Fruit fly (Drosophila melanogaster): ENCODE data around the gene dpr16.

The dpr16 gene

DNA sequence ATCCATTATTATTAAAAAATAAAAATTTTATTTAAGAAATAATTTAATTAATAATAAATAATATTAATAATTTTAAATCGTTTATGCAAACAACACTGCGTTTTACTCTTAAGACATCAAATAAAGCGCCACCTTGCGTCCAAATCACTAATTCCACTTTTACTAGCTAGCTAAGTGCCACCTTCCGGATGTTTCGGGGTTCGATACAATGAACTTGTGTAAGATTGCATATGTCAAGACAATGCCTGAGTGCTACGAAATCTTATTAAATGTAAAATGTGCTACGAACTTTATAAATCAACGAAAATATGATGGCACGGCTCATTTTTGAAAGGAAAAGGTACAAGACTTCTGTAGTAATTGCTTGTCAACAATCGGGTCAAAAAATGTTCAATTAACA, 23.8 kb upstream of the dpr16 start (continued):
- no peak for TF ChIP-seq CG12104 (GFP tag; optimal IDR thresholded peaks at IDR 0.05)
- no peak for TF ChIP-seq CG2116 (GFP tag; optimal IDR thresholded peaks at IDR 0.05)
- peak; percentile 3 for TF ChIP-seq CG3281 (GFP tag; optimal IDR thresholded peaks at IDR 0.05)
- peak; percentile 27 for TF ChIP-seq Bteb2 (GFP tag; optimal IDR thresholded peaks at IDR 0.05)
- TF ChIP-seq tgo (GFP tag; IDR thresholded peaks at IDR 0.05): peak; percentile 42; the same call in 1 of the 3 replicates
- no peak for TF ChIP-seq CG11723 (GFP tag; optimal IDR thresholded peaks at IDR 0.05)
- TF ChIP-seq Bdp1 (GFP tag; optimal IDR thresholded peaks at IDR 0.05): peak; percentile 23
- TF ChIP-seq abd-A (tag; optimal IDR thresholded peaks at IDR 0.05): peak; percentile 76
- no peak for TF ChIP-seq D (optimal IDR thresholded peaks at IDR 0.05)
- TF ChIP-seq D (GFP tag; optimal IDR thresholded peaks at IDR 0.05): peak; percentile 21
- peak; percentile 70 for TF ChIP-seq CG1602 (GFP tag; optimal IDR thresholded peaks at IDR 0.05)
- TF ChIP-seq Asciz (GFP tag; optimal IDR thresholded peaks at IDR 0.05): no peak
- TF ChIP-seq zen (tag; optimal IDR thresholded peaks at IDR 0.05): peak; percentile 83
- peak; percentile 78 for TF ChIP-seq vvl (GFP tag; IDR thresholded peaks at IDR 0.05)
- no peak for TF ChIP-seq Usf (GFP tag; optimal IDR thresholded peaks at IDR 0.05)
- peak; percentile 38; the same call in 1 of the 2 replicates for TF ChIP-seq onecut (GFP tag; IDR thresholded peaks at IDR 0.05)
- peak; percentile 67 for TF ChIP-seq p53 (GFP tag; optimal IDR thresholded peaks at IDR 0.05)
- TF ChIP-seq Rfx (GFP tag; IDR thresholded peaks at IDR 0.05): peak; percentile 86
- TF ChIP-seq BtbVII (GFP tag; optimal IDR thresholded peaks at IDR 0.05): peak; percentile 20
- no peak for TF ChIP-seq br (optimal IDR thresholded peaks at IDR 0.05)
- peak; percentile 62 for TF ChIP-seq phol (tag; optimal IDR thresholded peaks at IDR 0.05)
- no peak for TF ChIP-seq gce (GFP tag; IDR thresholded peaks at IDR 0.05)
- peak; percentile 60 for TF ChIP-seq CG15269 (tag; optimal IDR thresholded peaks at IDR 0.05)
- no peak for TF ChIP-seq CG4404 (GFP tag; IDR thresholded peaks at IDR 0.05)
- peak; percentile 43 for TF ChIP-seq CG7928 (GFP tag; optimal IDR thresholded peaks at IDR 0.05)
- no peak for TF ChIP-seq CkIIα-i1 (GFP tag; IDR thresholded peaks at IDR 0.05)
- no peak for TF ChIP-seq sim (GFP tag; IDR thresholded peaks at IDR 0.05)
- TF ChIP-seq Atf3 (GFP tag; optimal IDR thresholded peaks at IDR 0.05): peak; percentile 42
- TF ChIP-seq Hr51 (GFP tag; optimal IDR thresholded peaks at IDR 0.05): peak; percentile 40 to 74
- peak; percentile 60 for TF ChIP-seq HLHmδ (GFP tag; optimal IDR thresholded peaks at IDR 0.05)
- TF ChIP-seq crol (GFP tag; IDR thresholded peaks at IDR 0.05): no peak
- no peak for TF ChIP-seq Drgx (GFP tag; IDR thresholded peaks at IDR 0.05)
- 0 out of 3 replicates have a peak, but pooled peaks have one; percentile 38 for TF ChIP-seq CG6175 (GFP tag; IDR thresholded peaks at IDR 0.05)
- TF ChIP-seq fd102C (GFP tag; optimal IDR thresholded peaks at IDR 0.05): peak; percentile 46
- TF ChIP-seq CG31388 (GFP tag; optimal IDR thresholded peaks at IDR 0.05): no peak
- TF ChIP-seq CG6683 (GFP tag; optimal IDR thresholded peaks at IDR 0.05): no peak
- TF ChIP-seq TFAM (GFP tag; optimal IDR thresholded peaks at IDR 0.05): no peak
- peak; percentile 71 for TF ChIP-seq CG2120 (GFP tag; optimal IDR thresholded peaks at IDR 0.05)
- peak; percentile 40; the same call in 1 of the 2 replicates for TF ChIP-seq CG10959 (GFP tag; IDR thresholded peaks at IDR 0.05)
- TF ChIP-seq Nf-YB (GFP tag; optimal IDR thresholded peaks at IDR 0.05): peak; percentile 1
- peak; percentile 67 for TF ChIP-seq Hr3 (GFP tag; optimal IDR thresholded peaks at IDR 0.05)
- TF ChIP-seq CG8924 (tag; optimal IDR thresholded peaks at IDR 0.05): peak; percentile 67
- peak; percentile 78 for TF ChIP-seq CG8944 (GFP tag; optimal IDR thresholded peaks at IDR 0.05)
- TF ChIP-seq Fer3 (tag; optimal IDR thresholded peaks at IDR 0.05): peak; percentile 44
- TF ChIP-seq zfh2 (GFP tag; optimal IDR thresholded peaks at IDR 0.05): peak; percentile 78
- peak; percentile 85 for TF ChIP-seq Xbp1 (GFP tag; optimal IDR thresholded peaks at IDR 0.05)
- peak; percentile 52; the same call in 2 of the 3 replicates for TF ChIP-seq dysf (GFP tag; IDR thresholded peaks at IDR 0.05)
- TF ChIP-seq sima (GFP tag; optimal IDR thresholded peaks at IDR 0.05): no peak
- no peak for TF ChIP-seq toy (GFP tag; IDR thresholded peaks at IDR 0.05)
- peak; percentile 28 for TF ChIP-seq ftz-f1 (GFP tag; optimal IDR thresholded peaks at IDR 0.05)
- TF ChIP-seq Pdp1 (GFP tag; optimal IDR thresholded peaks at IDR 0.05): peak; percentile 71 to 74
- TF ChIP-seq CG10462 (GFP tag; optimal IDR thresholded peaks at IDR 0.05): peak; percentile 26

Measured in whole organism, embryonic.